Worm (Caenorhabditis elegans) whole organism, L2 larva: ENCODE results near the gene C18G1.6.

Experiments used
- R02D3.7 ChIP-seq: fragments of 150-350 bp; optimal IDR thresholded peaks from 2 replicates; lab custom pipeline; 2014; ENCODE audit warnings: missing biosample characterization, missing genetic modification characterization
- ama-1 ChIP-seq: fragments of 150-350 bp; optimal IDR thresholded peaks from 2 replicates; lab custom pipeline; 2018; ENCODE audit warnings: inconsistent platforms
- lin-39 ChIP-seq: fragments of 150-350 bp; optimal IDR thresholded peaks from 2 replicates; lab custom pipeline; 2014; ENCODE audit warnings: missing biosample characterization, missing genetic modification reagents, missing genetic modification characterization
- mdl-1 ChIP-seq, 2 experiments: fragments of 150-350 bp in 1 of 2; sonication (generic microtip) in 1 of 2; optimal IDR thresholded peaks; 2 replicates each; lab custom pipeline; 2017; ENCODE audit warnings: missing biosample characterization in 2 of 2, missing genetic modification characterization in 2 of 2
- nhr-11 ChIP-seq: fragments of 150-350 bp; optimal IDR thresholded peaks from 2 replicates; lab custom pipeline; 2014; ENCODE audit warnings: missing biosample characterization, missing genetic modification characterization
- nhr-12 ChIP-seq: fragments of 150-350 bp; optimal IDR thresholded peaks from 2 replicates; lab custom pipeline; 2014; ENCODE audit warnings: missing biosample characterization, missing genetic modification characterization
- sem-4 ChIP-seq: fragments of 150-350 bp; optimal IDR thresholded peaks from 2 replicates; lab custom pipeline; 2014; ENCODE audit warnings: missing biosample characterization, missing genetic modification reagents, missing genetic modification characterization
- snpc-4 ChIP-seq: fragments of 150-350 bp; optimal IDR thresholded peaks from 2 replicates; lab custom pipeline; 2014; ENCODE audit warnings: missing biosample characterization, missing genetic modification characterization
- unc-62 ChIP-seq: fragments of 150-350 bp; optimal IDR thresholded peaks from 2 replicates; lab custom pipeline; 2014; ENCODE audit warnings: missing biosample characterization, missing genetic modification reagents, missing genetic modification characterization

DNA sequence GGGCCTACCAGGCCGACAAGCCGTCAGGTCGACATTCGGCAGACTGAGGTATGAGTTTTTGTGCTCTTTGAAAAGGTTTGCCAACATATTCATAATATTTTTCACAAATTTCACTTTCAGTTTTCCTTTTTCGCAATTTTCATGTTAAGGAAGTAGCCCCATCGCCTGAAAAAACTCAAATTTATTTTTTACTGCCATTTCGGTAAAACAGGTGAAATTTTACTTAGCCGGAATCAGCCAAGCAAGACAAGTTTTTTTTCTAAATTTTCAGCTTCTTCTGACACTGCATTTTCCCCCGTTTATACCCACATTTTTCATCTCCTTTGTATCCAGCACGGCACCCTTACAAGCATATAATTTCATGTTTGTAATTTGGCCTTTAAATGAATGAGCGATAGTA is 41.2 kb downstream of the C18G1.6 start, which contains the start of gene R02F11.11:
- TF ChIP-seq snpc-4 (no peak), nhr-12 (tag; lab: Kevin White, UChicago) (no peak), ama-1 (lab: Kevin White, UChicago) (no peak), mdl-1 (tag; optimal IDR thresholded peaks at IDR 0.05; lab: Kevin White, UChicago) (no peak), lin-39 (tag; lab: Kevin White, UChicago) (no peak), R02D3.7 (no peak), nhr-11 (tag; lab: Kevin White, UChicago) (no peak), unc-62 (GFP tag; lab: Kevin White, UChicago) (no peak), sem-4 (no peak)
